Worm (Caenorhabditis elegans) whole organism, L2 larva: ENCODE results near the gene D2096.9.
"Not testable (repeated sequence)": the region's sequence is repeated elsewhere in the genome, so short reads cannot be mapped to it uniquely, and the experiment has no call there.

Source experiments
- lin-39 ChIP-seq: fragments of 150-350 bp; optimal IDR thresholded peaks from 2 replicates; lab custom pipeline; 2014; ENCODE audit warnings: missing biosample characterization, missing genetic modification reagents, missing genetic modification characterization
- mdl-1 ChIP-seq, 2 experiments: fragments of 150-350 bp in 1 of 2; sonication (generic microtip) in 1 of 2; optimal IDR thresholded peaks; 2 replicates each; lab custom pipeline; 2017; ENCODE audit warnings: missing biosample characterization in 2 of 2, missing genetic modification characterization in 2 of 2
- unc-39 ChIP-seq: fragments of 150-350 bp; optimal IDR thresholded peaks from 2 replicates; lab custom pipeline; 2014; ENCODE audit warnings: missing biosample characterization, missing genetic modification characterization

DNA sequence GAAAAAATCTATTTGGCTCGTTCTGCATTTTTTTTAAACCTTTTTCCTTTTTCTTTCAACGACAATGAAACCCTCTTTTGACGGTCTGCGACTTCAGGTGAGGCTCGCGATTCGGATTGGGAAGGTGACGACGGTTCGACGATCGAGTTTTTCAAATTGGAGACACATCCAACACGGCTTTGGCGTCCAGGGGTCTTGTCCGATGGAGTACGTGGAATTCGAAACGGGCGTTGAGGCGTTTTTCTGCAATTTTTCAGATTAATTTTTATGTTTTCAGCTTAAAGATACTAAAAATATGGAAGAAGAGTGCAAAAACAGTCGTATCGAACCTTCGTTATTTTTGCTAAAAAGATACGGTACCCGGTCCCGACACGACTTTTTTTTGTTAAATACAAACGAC, 6.5 kb upstream of the D2096.9 start, which contains the start of gene D2096.10:
- TF ChIP-seq mdl-1 (tag; optimal IDR thresholded peaks at IDR 0.05; lab: Kevin White, UChicago); unc-39 (tag; lab: Kevin White, UChicago); lin-39 (tag; lab: Kevin White, UChicago): not testable (repeated sequence)
